Fruit fly (Drosophila melanogaster) whole organism, pupa: ENCODE data around the gene Polr3A.

ENCODE experiments used
- CG10348 ChIP-seq: fragments of 200-800 bp; sonication (Bioruptor generic); IDR thresholded peaks from 2 replicates; pipeline ENCODE4 v1.3.6; 2022; ENCODE audit warnings: missing biosample characterization, missing genetic modification characterization
- CG12605 ChIP-seq: fragments of 200-800 bp; sonication (Bioruptor generic); IDR thresholded peaks from 2 replicates; pipeline ENCODE4 v1.3.6; 2022; ENCODE audit warnings: missing biosample characterization, missing genetic modification characterization
- CG13204 ChIP-seq: fragments of 200-800 bp; sonication (Bioruptor generic); optimal IDR thresholded peaks from 2 replicates; lab custom pipeline; 2018; ENCODE audit warnings: missing biosample characterization, mild to moderate bottlenecking, missing genetic modification characterization, moderate library complexity
- CG14655 ChIP-seq: fragments of 200-800 bp; sonication (Bioruptor generic); optimal IDR thresholded peaks from 3 replicates; lab custom pipeline; 2017; ENCODE audit warnings: mild to moderate bottlenecking, missing biosample characterization, missing genetic modification reagents, missing genetic modification characterization
- CG15710 ChIP-seq: fragments of 200-800 bp; sonication (Bioruptor generic); optimal IDR thresholded peaks from 2 replicates; lab custom pipeline; 2018; ENCODE audit warnings: missing biosample characterization, mild to moderate bottlenecking, missing genetic modification characterization, moderate library complexity
- CG17806 ChIP-seq: fragments of 200-800 bp; sonication (Bioruptor generic); optimal IDR thresholded peaks from 2 replicates; lab custom pipeline; 2018; ENCODE audit warnings: missing biosample characterization, mild to moderate bottlenecking, missing genetic modification characterization, moderate library complexity
- CG32121 ChIP-seq: fragments of 200-800 bp; sonication (Bioruptor generic); IDR thresholded peaks from 2 replicates; pipeline ENCODE4 v1.3.6; 2022; ENCODE audit warnings: missing biosample characterization, missing genetic modification characterization
- CG34367 ChIP-seq: fragments of 200-800 bp; sonication (Bioruptor generic); optimal IDR thresholded peaks from 2 replicates; lab custom pipeline; 2018; ENCODE audit warnings: missing biosample characterization, mild to moderate bottlenecking, missing genetic modification characterization
- CG4496 ChIP-seq: fragments of 200-800 bp; sonication (Bioruptor generic); IDR thresholded peaks from 3 replicates; pipeline ENCODE4 v1.3.6; 2022; ENCODE audit warnings: missing biosample characterization, missing genetic modification characterization
- CG8159 ChIP-seq: fragments of 200-800 bp; sonication (Bioruptor generic); optimal IDR thresholded peaks from 3 replicates; lab custom pipeline; 2018; ENCODE audit warnings: missing biosample characterization, mild to moderate bottlenecking, missing genetic modification characterization, moderate library complexity
- CG8301 ChIP-seq: fragments of 200-800 bp; sonication (Bioruptor generic); optimal IDR thresholded peaks from 2 replicates; lab custom pipeline; 2018; ENCODE audit warnings: missing biosample characterization, mild to moderate bottlenecking, missing genetic modification characterization
- CG9948 ChIP-seq: fragments of 200-800 bp; sonication (Bioruptor generic); optimal IDR thresholded peaks from 2 replicates; lab custom pipeline; 2018; ENCODE audit warnings: missing biosample characterization, mild to moderate bottlenecking, missing genetic modification characterization, moderate library complexity
- D1 ChIP-seq: fragments of 200-800 bp; sonication (Bioruptor generic); optimal IDR thresholded peaks from 2 replicates; lab custom pipeline; 2018; ENCODE audit warnings: missing biosample characterization, mild to moderate bottlenecking, missing genetic modification characterization, moderate library complexity
- EcR ChIP-seq: fragments of 200-800 bp; sonication (Bioruptor generic); optimal IDR thresholded peaks from 3 replicates; lab custom pipeline; 2019; ENCODE audit warnings: missing biosample characterization, missing genetic modification characterization, mild to moderate bottlenecking, moderate library complexity, missing genetic modification reagents
- Ets98B ChIP-seq: fragments of 200-800 bp; sonication (Bioruptor generic); IDR thresholded peaks from 2 replicates; pipeline ENCODE4 v1.3.6; 2022; ENCODE audit warnings: missing biosample characterization, missing genetic modification characterization
- Pif1A ChIP-seq: fragments of 200-800 bp; sonication (Bioruptor generic); optimal IDR thresholded peaks from 3 replicates; lab custom pipeline; 2016; ENCODE audit warnings: missing biosample characterization, missing genetic modification characterization
- Pif1B ChIP-seq: fragments of 200-800 bp; sonication (Bioruptor generic); optimal IDR thresholded peaks from 3 replicates; lab custom pipeline; 2016; ENCODE audit warnings: missing biosample characterization, missing genetic modification characterization
- Snoo ChIP-seq: fragments of 200-800 bp; sonication (Bioruptor generic); optimal IDR thresholded peaks from 3 replicates; lab custom pipeline; 2017; ENCODE audit warnings: missing biosample characterization, mild to moderate bottlenecking, missing genetic modification characterization, inconsistent platforms
- fd96Ca ChIP-seq: fragments of 200-800 bp; sonication (Bioruptor generic); IDR thresholded peaks from 3 replicates; pipeline ENCODE4 v1.3.6; 2022; ENCODE audit warnings: missing biosample characterization, missing genetic modification characterization
- gl ChIP-seq: fragments of 200-800 bp; sonication (Bioruptor generic); optimal IDR thresholded peaks from 2 replicates; lab custom pipeline; 2018; ENCODE audit warnings: missing biosample characterization, mild to moderate bottlenecking, missing genetic modification characterization
- rn ChIP-seq: fragments of 200-800 bp; sonication (Bioruptor generic); IDR thresholded peaks from 2 replicates; pipeline ENCODE4 v1.3.6; 2022; ENCODE audit warnings: missing biosample characterization, missing genetic modification characterization

Gene Polr3A

DNA sequence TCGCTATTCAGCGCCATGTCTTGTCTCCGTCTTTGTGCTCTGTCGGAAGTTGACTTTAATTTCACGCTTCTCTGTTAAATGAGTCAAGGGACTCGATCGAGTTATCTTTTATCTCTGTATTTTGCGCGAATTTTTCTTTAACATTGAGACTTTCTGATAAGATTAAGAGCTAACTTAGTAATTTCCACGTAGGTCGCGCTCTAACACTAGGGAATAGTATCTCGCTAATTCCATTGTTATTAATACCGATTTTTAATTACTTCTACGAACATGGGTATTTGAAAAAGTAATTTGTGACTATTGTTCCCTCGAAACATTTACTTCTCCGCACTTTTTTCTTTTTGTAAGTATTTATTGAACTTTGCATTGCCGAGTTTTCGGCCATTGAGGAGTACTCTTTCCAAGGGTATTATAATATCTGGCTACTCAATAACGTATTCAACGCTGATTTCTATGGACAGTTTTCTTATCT, 3.7 kb downstream of the Polr3A start, which contains the start of gene CG8952:
CG8952 (minus strand) TSS at position 51 of the 472 bp plus-strand sequence.
- no peak for TF ChIP-seq CG8301 (tag; lab: Kevin White, UChicago)
- no peak for TF ChIP-seq CG12605 (GFP tag; lab: Robert Waterston, UW)
- no peak for TF ChIP-seq CG13204 (GFP tag; lab: Kevin White, UChicago)
- TF ChIP-seq Pif1B (GFP tag; lab: Kevin White, UChicago): no peak
- TF ChIP-seq CG32121 (GFP tag; lab: Robert Waterston, UW): no peak
- no peak for TF ChIP-seq CG14655 (GFP tag; lab: Kevin White, UChicago)
- no peak for TF ChIP-seq Snoo (tag; lab: Kevin White, UChicago)
- TF ChIP-seq CG34367 (tag; lab: Kevin White, UChicago): no peak
- TF ChIP-seq, all 21 proteins: peak for 0

- TF ChIP-seq CG8159 (tag; lab: Kevin White, UChicago) (no peak), CG32121 (GFP tag; lab: Robert Waterston, UW) (no peak), CG10348 (GFP tag; lab: Robert Waterston, UW) (no peak), D1 (tag; lab: Kevin White, UChicago) (no peak), Snoo (tag; lab: Kevin White, UChicago) (no peak), Ets98B (GFP tag; lab: Robert Waterston, UW) (no peak), Pif1B (GFP tag; lab: Kevin White, UChicago) (no peak), CG12605 (GFP tag; lab: Robert Waterston, UW) (no peak), CG8301 (tag; lab: Kevin White, UChicago) (no peak), fd96Ca (GFP tag; lab: Robert Waterston, UW) (no peak), CG14655 (GFP tag; lab: Kevin White, UChicago) (no peak), CG9948 (no peak), CG34367 (tag; lab: Kevin White, UChicago) (no peak), EcR (GFP tag; lab: Kevin White, UChicago) (no peak), CG17806 (tag; lab: Kevin White, UChicago) (no peak)
Observed at dm6 chrX:15769457-15769856, 6.7 kb downstream of the Polr3A start, which contains the start of gene CG33172. Gene CG33172, plus strand, starts transcription at chrX:15769664.

dm6 chrX:15772663-15773062, 9.9 kb downstream of the Polr3A start, which contains the start of gene CG43672:
Gene CG43672, plus strand, starts transcription at chrX:15772963.
- TF ChIP-seq D1 (tag; lab: Kevin White, UChicago) (no peak), CG9948 (no peak), gl (tag; lab: Kevin White, UChicago) (no peak), CG32121 (GFP tag; lab: Robert Waterston, UW) (no peak), CG13204 (GFP tag; lab: Kevin White, UChicago) (no peak), Pif1A (GFP tag; lab: Kevin White, UChicago) (no peak), Pif1B (GFP tag; lab: Kevin White, UChicago) (no peak), CG34367 (tag; lab: Kevin White, UChicago) (no peak), CG8301 (tag; lab: Kevin White, UChicago) (no peak), CG10348 (GFP tag; lab: Robert Waterston, UW) (no peak), CG14655 (GFP tag; lab: Kevin White, UChicago) (no peak), fd96Ca (GFP tag; lab: Robert Waterston, UW) (no peak), EcR (GFP tag; lab: Kevin White, UChicago) (no peak), CG12605 (GFP tag; lab: Robert Waterston, UW) (no peak), CG8159 (tag; lab: Kevin White, UChicago) (no peak), Snoo (tag; lab: Kevin White, UChicago) (no peak), CG4496 (no peak), rn (GFP tag; lab: Robert Waterston, UW) (no peak), Ets98B (GFP tag; lab: Robert Waterston, UW) (no peak)

DNA sequence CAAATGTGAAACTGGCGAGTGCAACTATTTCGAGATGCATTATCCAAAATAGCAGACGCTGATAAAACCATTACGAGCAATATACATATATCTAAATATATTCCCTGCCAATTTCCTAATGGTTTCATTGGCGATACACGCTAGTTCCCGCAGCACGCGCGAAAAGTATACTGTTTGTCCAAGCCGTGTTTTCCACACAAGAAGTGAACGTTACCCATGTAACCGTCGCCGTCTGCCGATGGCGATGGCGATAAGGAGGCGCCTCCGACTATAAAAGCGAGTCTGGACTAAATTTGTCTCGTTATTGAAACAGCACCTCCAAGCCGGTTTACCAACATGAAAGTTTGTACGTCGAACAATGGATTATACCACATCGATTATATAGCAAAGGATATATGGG, 16.1 kb downstream of the Polr3A start, which contains the start of gene CG43673:
CG43673 (plus strand) TSS at position 301 of the 400 bp plus-strand sequence.
- TF ChIP-seq CG10348 (GFP tag; lab: Robert Waterston, UW): no peak
- no peak for TF ChIP-seq D1 (tag; lab: Kevin White, UChicago)
- no peak for TF ChIP-seq Pif1A (GFP tag; lab: Kevin White, UChicago)
- TF ChIP-seq gl (tag; lab: Kevin White, UChicago): no peak
- TF ChIP-seq Ets98B (GFP tag; lab: Robert Waterston, UW): no peak
- TF ChIP-seq CG14655 (GFP tag; lab: Kevin White, UChicago): no peak
- TF ChIP-seq CG15710: no peak
- TF ChIP-seq CG9948: no peak
- no peak for TF ChIP-seq fd96Ca (GFP tag; lab: Robert Waterston, UW)
- no peak for TF ChIP-seq CG4496
- TF ChIP-seq Pif1B (GFP tag; lab: Kevin White, UChicago): no peak
- no peak for TF ChIP-seq CG8301 (tag; lab: Kevin White, UChicago)
- no peak for TF ChIP-seq CG34367 (tag; lab: Kevin White, UChicago)

dm6 chrX:15783610-15784009, 20.9 kb downstream of the Polr3A start, which contains the start of gene Efhc1.1:
Gene Efhc1.1, minus strand, starts transcription at chrX:15783710.
- TF ChIP-seq CG8301 (tag; lab: Kevin White, UChicago) (no peak), CG4496 (no peak), CG9948 (no peak), Snoo (tag; lab: Kevin White, UChicago) (no peak), CG34367 (tag; lab: Kevin White, UChicago) (no peak), CG13204 (GFP tag; lab: Kevin White, UChicago) (no peak), CG15710 (no peak), CG10348 (GFP tag; lab: Robert Waterston, UW) (no peak), CG12605 (GFP tag; lab: Robert Waterston, UW) (no peak), CG32121 (GFP tag; lab: Robert Waterston, UW) (no peak), Pif1B (GFP tag; lab: Kevin White, UChicago) (no peak), rn (GFP tag; lab: Robert Waterston, UW) (no peak), CG8159 (tag; lab: Kevin White, UChicago) (no peak), fd96Ca (GFP tag; lab: Robert Waterston, UW) (no peak), CG14655 (GFP tag; lab: Kevin White, UChicago) (no peak), EcR (GFP tag; lab: Kevin White, UChicago) (no peak), Pif1A (GFP tag; lab: Kevin White, UChicago) (no peak), D1 (tag; lab: Kevin White, UChicago) (no peak)
